Fruit fly (Drosophila melanogaster) whole organism, wandering third instar larva: Measurements from ENCODE around the gene CG10098.

Source experiments
- Abd-B ChIP-seq: fragments of >200 bp; optimal IDR thresholded peaks from 2 replicates; lab custom pipeline; 2017; ENCODE audit warnings: missing biosample characterization, missing genetic modification characterization
- CG32264 ChIP-seq: fragments of 200-800 bp; sonication (Bioruptor generic); optimal IDR thresholded peaks from 2 replicates; lab custom pipeline; 2016; ENCODE audit warnings: missing biosample characterization, missing genetic modification characterization
- CG9705 ChIP-seq: fragments of 200-800 bp; sonication (Bioruptor generic); optimal IDR thresholded peaks from 2 replicates; lab custom pipeline; 2018; ENCODE audit warnings: missing biosample characterization, mild to moderate bottlenecking, missing genetic modification characterization
- CrebA ChIP-seq: fragments of 200-800 bp; sonication (Bioruptor generic); optimal IDR thresholded peaks from 2 replicates; lab custom pipeline; 2016; ENCODE audit warnings: missing biosample characterization, mild to moderate bottlenecking, missing genetic modification characterization, borderline replicate concordance
- Dfd ChIP-seq: fragments of >200 bp; optimal IDR thresholded peaks from 2 replicates; lab custom pipeline; 2017; ENCODE audit warnings: missing biosample characterization, missing genetic modification characterization
- Dif ChIP-seq: fragments of 200-275, 200-300 bp; sonication (Bioruptor generic); optimal IDR thresholded peaks from 2 replicates; lab custom pipeline; 2018; ENCODE audit warnings: missing biosample characterization, missing genetic modification characterization; ENCODE audit not compliant: partially characterized antibody
- GATAd ChIP-seq: sonication (Bioruptor generic); optimal IDR thresholded peaks from 2 replicates; lab custom pipeline; 2016; ENCODE audit warnings: missing biosample characterization, missing genetic modification characterization
- HLH106 ChIP-seq: fragments of 200-800 bp; optimal IDR thresholded peaks from 3 replicates; lab custom pipeline; 2019; ENCODE audit warnings: missing biosample characterization, mild to moderate bottlenecking, missing genetic modification characterization, moderate library complexity
- Hnf4 ChIP-seq: fragments of 200-800 bp; sonication (Bioruptor generic); optimal IDR thresholded peaks from 2 replicates; lab custom pipeline; 2016; ENCODE audit warnings: missing biosample characterization, mild to moderate bottlenecking, missing genetic modification characterization
- Hr78 ChIP-seq: fragments of >200 bp; optimal IDR thresholded peaks from 2 replicates; lab custom pipeline; 2017; ENCODE audit warnings: missing biosample characterization, missing genetic modification characterization
- Hr83 ChIP-seq: fragments of 200-300 bp; sonication (Bioruptor generic); optimal IDR thresholded peaks from 2 replicates; lab custom pipeline; 2016; ENCODE audit warnings: missing biosample characterization, mild to moderate bottlenecking, missing genetic modification characterization, moderate library complexity; ENCODE audit not compliant: poor library complexity, severe bottlenecking
- Jra ChIP-seq: sonication (Bioruptor generic); optimal IDR thresholded peaks from 2 replicates; lab custom pipeline; 2016; ENCODE audit warnings: missing biosample characterization, missing genetic modification characterization
- Mio ChIP-seq: sonication (Bioruptor generic); optimal IDR thresholded peaks from 2 replicates; lab custom pipeline; 2016; ENCODE audit warnings: missing biosample characterization, missing genetic modification characterization
- Myc ChIP-seq: fragments of >200 bp; optimal IDR thresholded peaks from 2 replicates; lab custom pipeline; 2017
- N ChIP-seq: fragments of >200 bp; optimal IDR thresholded peaks from 2 replicates; lab custom pipeline; 2018; ENCODE audit warnings: missing biosample characterization, missing external identifiers, missing genetic modification characterization
- OdsH ChIP-seq: fragments of 200-800 bp; sonication (Bioruptor generic); optimal IDR thresholded peaks from 2 replicates; lab custom pipeline; 2016; ENCODE audit warnings: missing biosample characterization, mild to moderate bottlenecking, missing genetic modification characterization
- Rel ChIP-seq, 2 experiments: fragments of 200-800 bp; sonication (Bioruptor generic) in 1 of 2; optimal IDR thresholded peaks; 2 replicates in 1 of 2; 3 replicates in 1 of 2; lab custom pipeline; 2016 to 2019; ENCODE audit warnings: mild to moderate bottlenecking in 2 of 2, missing biosample characterization in 2 of 2, missing genetic modification characterization in 2 of 2, moderate library complexity in 1 of 2
- Sp1 ChIP-seq: fragments of 200-800 bp; sonication (Bioruptor generic); optimal IDR thresholded peaks from 3 replicates; lab custom pipeline; 2019; ENCODE audit warnings: missing biosample characterization, mild to moderate bottlenecking, missing genetic modification characterization, moderate library complexity
- Vsx2 ChIP-seq: fragments of 200-300, 225-300 bp; sonication (Bioruptor generic); optimal IDR thresholded peaks from 2 replicates; lab custom pipeline; 2018; ENCODE audit warnings: missing biosample characterization, missing genetic modification characterization; ENCODE audit not compliant: partially characterized antibody
- br ChIP-seq: fragments of 200-800 bp; sonication (Bioruptor generic); optimal IDR thresholded peaks from 2 replicates; lab custom pipeline; 2016; ENCODE audit warnings: missing biosample characterization, missing genetic modification characterization
- brk ChIP-seq: fragments of 200-800 bp; sonication (Bioruptor generic); optimal IDR thresholded peaks from 2 replicates; lab custom pipeline; 2016; ENCODE audit warnings: missing biosample characterization, mild to moderate bottlenecking, missing genetic modification characterization
- dl ChIP-seq, 2 experiments: fragments of 175-275, 200-275 bp in 1 of 2; fragments of 200-275 bp in 1 of 2; sonication (Bioruptor generic); optimal IDR thresholded peaks; lab custom pipeline; 2018; ENCODE audit warnings: mild to moderate bottlenecking in 2 of 2, missing biosample characterization in 2 of 2, missing genetic modification characterization in 2 of 2, moderate library complexity in 2 of 2; ENCODE audit not compliant: partially characterized antibody in 2 of 2, insufficient read depth in 1 of 2
- dmrt93B ChIP-seq: fragments of 200-800 bp; sonication (Bioruptor generic); optimal IDR thresholded peaks from 2 replicates; lab custom pipeline; 2018; ENCODE audit warnings: missing biosample characterization, mild to moderate bottlenecking, missing genetic modification characterization
- dsf ChIP-seq: sonication (Bioruptor generic); optimal IDR thresholded peaks from 2 replicates; lab custom pipeline; 2016; ENCODE audit warnings: missing biosample characterization, missing genetic modification characterization, borderline replicate concordance
- ey ChIP-seq: fragments of 200-800 bp; sonication (Bioruptor generic); optimal IDR thresholded peaks from 2 replicates; lab custom pipeline; 2016; ENCODE audit warnings: missing biosample characterization, missing genetic modification characterization
- foxo ChIP-seq, 2 experiments: fragments of 200-800 bp; sonication (Bioruptor generic); optimal IDR thresholded peaks; 2 replicates in 1 of 2; 3 replicates in 1 of 2; lab custom pipeline; 2016 to 2017; ENCODE audit warnings: missing biosample characterization in 2 of 2, missing genetic modification characterization in 2 of 2
- fru ChIP-seq: fragments of 200-800 bp; sonication (Bioruptor generic); optimal IDR thresholded peaks from 3 replicates; lab custom pipeline; 2016; ENCODE audit warnings: missing biosample characterization, mild to moderate bottlenecking, missing genetic modification characterization
- h ChIP-seq: fragments of 200-800 bp; sonication (Bioruptor generic); optimal IDR thresholded peaks from 3 replicates; lab custom pipeline; 2016; ENCODE audit warnings: missing biosample characterization, mild to moderate bottlenecking, missing genetic modification characterization
- jim ChIP-seq: fragments of 175-275, 200-325 bp; sonication (Bioruptor generic); optimal IDR thresholded peaks from 2 replicates; lab custom pipeline; 2016; ENCODE audit warnings: missing biosample characterization, mild to moderate bottlenecking, missing genetic modification characterization
- lola ChIP-seq: fragments of >200 bp; optimal IDR thresholded peaks from 2 replicates; lab custom pipeline; 2017; ENCODE audit warnings: missing biosample characterization, missing genetic modification characterization
- pan ChIP-seq: fragments of >200 bp; optimal IDR thresholded peaks from 2 replicates; lab custom pipeline; 2017
- psq ChIP-seq: fragments of 200-800 bp; sonication (Bioruptor generic); optimal IDR thresholded peaks from 3 replicates; lab custom pipeline; 2017; ENCODE audit warnings: missing biosample characterization, mild to moderate bottlenecking, missing genetic modification characterization, moderate library complexity
- rgr ChIP-seq: fragments of 200-800 bp; sonication (Bioruptor generic); optimal IDR thresholded peaks from 3 replicates; lab custom pipeline; 2016; ENCODE audit warnings: missing biosample characterization, mild to moderate bottlenecking, missing genetic modification characterization
- sage ChIP-seq: fragments of 200-800 bp; sonication (Bioruptor generic); optimal IDR thresholded peaks from 2 replicates; lab custom pipeline; 2016; ENCODE audit warnings: missing biosample characterization, mild to moderate bottlenecking, missing genetic modification characterization
- sv ChIP-seq: fragments of 200-800 bp; sonication (Bioruptor generic); optimal IDR thresholded peaks from 3 replicates; lab custom pipeline; 2016; ENCODE audit warnings: missing biosample characterization, missing genetic modification characterization
- tai ChIP-seq: sonication (Bioruptor generic); optimal IDR thresholded peaks from 2 replicates; lab custom pipeline; 2016; ENCODE audit warnings: missing biosample characterization, missing genetic modification characterization
- usp ChIP-seq: fragments of >200 bp; optimal IDR thresholded peaks from 2 replicates; lab custom pipeline; 2017; ENCODE audit warnings: missing biosample characterization, missing genetic modification characterization
- woc ChIP-seq: sonication (Bioruptor generic); optimal IDR thresholded peaks from 2 replicates; lab custom pipeline; 2016; ENCODE audit warnings: missing biosample characterization, mild to moderate bottlenecking, missing genetic modification characterization

The CG10098 gene

DNA sequence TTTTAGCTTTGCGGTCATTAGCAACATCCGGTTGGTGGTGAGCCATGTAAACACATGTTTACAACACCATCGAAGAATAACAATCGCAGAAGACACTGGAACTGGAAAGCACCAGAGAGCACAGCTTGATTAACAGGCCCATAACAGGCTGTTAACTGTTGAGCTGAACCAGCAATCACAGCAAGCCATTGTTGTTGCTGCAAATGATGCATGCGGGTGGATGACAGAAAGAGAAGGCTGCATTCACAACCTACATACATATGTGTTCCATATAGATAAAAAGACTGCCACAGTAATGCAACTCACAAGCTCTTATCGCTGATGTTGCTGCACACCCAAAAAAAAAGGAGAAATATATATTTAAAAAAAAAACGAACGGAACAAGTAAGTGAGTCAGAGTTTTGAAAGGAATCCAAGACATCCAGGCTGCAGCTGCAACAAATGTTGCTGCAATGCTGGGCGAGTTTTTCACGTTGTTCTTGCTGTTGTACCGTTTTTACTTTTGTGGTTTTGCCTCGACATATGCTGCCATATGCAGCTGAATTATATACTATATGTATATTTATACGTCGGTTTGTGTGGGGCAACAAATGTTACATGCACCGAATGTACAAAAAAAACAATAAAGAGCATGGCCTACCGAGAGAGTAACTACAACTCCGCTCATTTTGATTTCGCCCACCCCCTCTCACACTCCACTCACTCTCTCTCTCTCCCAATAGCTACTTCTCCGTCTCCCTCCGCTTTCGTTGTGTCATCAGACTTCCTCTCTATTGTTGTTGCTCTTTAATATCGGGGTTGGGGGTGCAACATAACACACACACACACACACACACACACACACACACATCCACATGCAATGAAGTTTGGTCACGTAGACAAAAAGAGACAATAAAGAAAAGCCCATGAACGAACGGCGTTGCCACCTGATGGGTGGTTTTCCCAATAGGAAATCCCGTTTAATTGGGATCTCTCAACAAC, 21.2 kb upstream of the CG10098 start:
- TF ChIP-seq sv (GFP tag; lab: Kevin White, UChicago) (no peak), brk (no peak), Rel (GFP tag; optimal IDR thresholded peaks at IDR 0.05; lab: Kevin White, UChicago) (no peak), Rel (tag; optimal IDR thresholded peaks at IDR 0.05; lab: Kevin White, UChicago) (peak; percentile 0), psq (peak; percentile 23), woc (GFP tag; lab: Kevin White, UChicago) (peak; percentile 2), dl (GFP tag; optimal IDR thresholded peaks at IDR 0.05; lab: Kevin White, UChicago; ENCODE audit: insufficient read depth in 1 of 2, partially characterized antibody in 2 of 2) (peak in 1 of 2 experiments; percentile 79), Hnf4 (GFP tag; lab: Kevin White, UChicago) (no peak), ey (GFP tag; lab: Kevin White, UChicago) (no peak), Vsx2 (GFP tag; lab: Kevin White, UChicago) (peak; percentile 11), Abd-B (no peak), Hr83 (GFP tag; lab: Kevin White, UChicago) (no peak), h (no peak), Hr78 (no peak), Myc (no peak), sage (GFP tag; lab: Kevin White, UChicago) (peak; percentile 45), Mio (GFP tag; lab: Kevin White, UChicago) (no peak), Dif (GFP tag; lab: Kevin White, UChicago) (peak; percentile 72), OdsH (GFP tag; lab: Kevin White, UChicago) (no peak), jim (GFP tag; lab: Kevin White, UChicago) (no peak), dsf (GFP tag; lab: Kevin White, UChicago) (no peak), CrebA (no peak), usp (GFP tag; lab: Kevin White, UChicago) (no peak), Dfd (GFP tag; lab: Kevin White, UChicago) (peak; percentile 23), pan (lab: Kevin White, UChicago) (no peak), GATAd (GFP tag; lab: Kevin White, UChicago) (no peak), CG9705 (GFP tag; lab: Kevin White, UChicago) (no peak), rgr (GFP tag; lab: Kevin White, UChicago) (no peak), Jra (GFP tag; lab: Kevin White, UChicago) (no peak), lola (GFP tag; lab: Kevin White, UChicago) (no peak), HLH106 (tag; lab: Kevin White, UChicago) (no peak), tai (no peak), fru (GFP tag; lab: Kevin White, UChicago) (no peak), Sp1 (no peak), foxo (GFP tag; optimal IDR thresholded peaks at IDR 0.05; lab: Kevin White, UChicago) (no peak), dmrt93B (GFP tag; lab: Kevin White, UChicago) (no peak), N (no peak), CG32264 (GFP tag; lab: Kevin White, UChicago) (no peak), br (GFP tag; lab: Kevin White, UChicago) (no peak)

DNA sequence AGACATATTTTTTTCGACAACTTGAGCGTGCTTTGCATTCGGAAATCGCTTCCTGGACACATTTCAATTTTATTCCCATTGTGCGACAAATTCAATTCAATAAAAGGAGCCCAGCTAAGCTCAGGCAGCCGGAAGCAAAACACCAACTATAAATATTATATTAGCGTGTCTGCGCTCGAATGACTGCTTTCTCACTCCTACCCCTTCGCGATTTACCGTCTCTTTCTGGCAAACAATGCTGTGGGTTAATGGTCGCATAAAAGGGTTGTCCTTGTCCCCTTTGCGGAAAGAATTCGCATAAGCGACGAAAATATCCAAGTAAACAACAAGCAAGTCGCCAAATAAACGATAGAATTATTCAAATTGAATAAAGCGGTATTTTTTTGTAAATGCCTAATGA, 20.0 kb upstream of the CG10098 start:
- TF ChIP-seq sv (GFP tag; lab: Kevin White, UChicago) (no peak), Jra (GFP tag; lab: Kevin White, UChicago) (no peak), lola (GFP tag; lab: Kevin White, UChicago) (no peak), brk (no peak), Dif (GFP tag; lab: Kevin White, UChicago) (no peak), Dfd (GFP tag; lab: Kevin White, UChicago) (no peak), rgr (GFP tag; lab: Kevin White, UChicago) (no peak), Hr83 (GFP tag; lab: Kevin White, UChicago) (no peak), Hr78 (no peak), dmrt93B (GFP tag; lab: Kevin White, UChicago) (no peak), HLH106 (tag; lab: Kevin White, UChicago) (no peak)
